Fruit fly (Drosophila melanogaster): ENCODE results near the gene CG31715.

The CG31715 gene

dm6 chr2L:10386208-10386805, 44.9 kb downstream of the CG31715 start, which contains the start of the genes Cdk1 and mRpS7 (continued):
- TF ChIP-seq CG17612 (GFP tag; IDR thresholded peaks at IDR 0.05) = no peak
- TF ChIP-seq bsh (GFP tag; optimal IDR thresholded peaks at IDR 0.05) = peak in 1 of 2 experiments; percentile 75
- TF ChIP-seq ro (GFP tag; IDR thresholded peaks at IDR 0.05) = no peak
- peak; percentile 74 for TF ChIP-seq CG14441 (GFP tag; IDR thresholded peaks at IDR 0.05)
- TF ChIP-seq Hsf (GFP tag; optimal IDR thresholded peaks at IDR 0.05) = peak; percentile 79
- TF ChIP-seq TFAM (GFP tag; optimal IDR thresholded peaks at IDR 0.05) = no peak
- TF ChIP-seq CG10366 (GFP tag; IDR thresholded peaks at IDR 0.05) = peak; percentile 69; the same call in 1 of the 2 replicates
- no peak for TF ChIP-seq bbx (GFP tag; IDR thresholded peaks at IDR 0.05; ENCODE audit: partially characterized antibody)
- TF ChIP-seq tin (GFP tag; optimal IDR thresholded peaks at IDR 0.05) = peak; percentile 66
- TF ChIP-seq wor (GFP tag; IDR thresholded peaks at IDR 0.05) = peak; percentile 56; the same call in 1 of the 2 replicates
- TF ChIP-seq fd102C (GFP tag; optimal IDR thresholded peaks at IDR 0.05) = no peak
- peak; percentile 71 for TF ChIP-seq CG7556 (GFP tag; optimal IDR thresholded peaks at IDR 0.05)
- TF ChIP-seq CG6854 (GFP tag; optimal IDR thresholded peaks at IDR 0.05) = peak; percentile 3
- no peak for TF ChIP-seq CG6813 (GFP tag; optimal IDR thresholded peaks at IDR 0.05)
- TF ChIP-seq CG1529 (GFP tag; optimal IDR thresholded peaks at IDR 0.05) = peak; percentile 45
- no peak for TF ChIP-seq CG11560 (tag; IDR thresholded peaks at IDR 0.05)
- peak; percentile 66 for TF ChIP-seq gcm (GFP tag; optimal IDR thresholded peaks at IDR 0.05)
- TF ChIP-seq Awh (GFP tag; IDR thresholded peaks at IDR 0.05) = peak; percentile 54; the same call in 1 of the 2 replicates

- TF ChIP-seq MESR4 (GFP tag; optimal IDR thresholded peaks at IDR 0.05) (peak; percentile 49), Pdp1 (GFP tag; optimal IDR thresholded peaks at IDR 0.05) (peak in 1 of 2 experiments; percentile 93), CG8290 (GFP tag; optimal IDR thresholded peaks at IDR 0.05) (no peak), CG8290 (tag; optimal IDR thresholded peaks at IDR 0.05) (no peak)
Measured at dm6 chr2L:10386824-10387223, 45.4 kb downstream of the CG31715 start.

- no peak for TF ChIP-seq Sin3A (optimal IDR thresholded peaks at IDR 0.05)
- peak; percentile 61; the same call in 2 of the 3 replicates for TF ChIP-seq HLH4C (GFP tag; IDR thresholded peaks at IDR 0.05; ENCODE audit: partially characterized antibody)
- TF ChIP-seq CG12071 (GFP tag; optimal IDR thresholded peaks at IDR 0.05) = no peak
- TF ChIP-seq CG8359 (GFP tag; optimal IDR thresholded peaks at IDR 0.05; ENCODE audit: borderline replicate concordance) = no peak
- peak; percentile 49 for TF ChIP-seq CG4617 (GFP tag; optimal IDR thresholded peaks at IDR 0.05; ENCODE audit: borderline replicate concordance)
- no peak for TF ChIP-seq corto (GFP tag; optimal IDR thresholded peaks at IDR 0.05)
- TF ChIP-seq CG12236 (GFP tag; optimal IDR thresholded peaks at IDR 0.05) = peak; percentile 48
- no peak for TF ChIP-seq usp (GFP tag; optimal IDR thresholded peaks at IDR 0.05)
- no peak for TF ChIP-seq Lpt (GFP tag; optimal IDR thresholded peaks at IDR 0.05)
- no peak for TF ChIP-seq CG14965 (GFP tag; optimal IDR thresholded peaks at IDR 0.05; ENCODE audit: borderline replicate concordance)
- no peak for TF ChIP-seq CG14667 (GFP tag; IDR thresholded peaks at IDR 0.05)
- peak; percentile 25 for TF ChIP-seq CG2875 (GFP tag; optimal IDR thresholded peaks at IDR 0.05)
- TF ChIP-seq Kr (GFP tag; optimal IDR thresholded peaks at IDR 0.05) = no peak
- no peak for TF ChIP-seq CG31365 (tag; optimal IDR thresholded peaks at IDR 0.05)
- TF ChIP-seq ham (GFP tag; IDR thresholded peaks at IDR 0.05) = no peak
- no peak for TF ChIP-seq CG17612 (GFP tag; IDR thresholded peaks at IDR 0.05)
- peak; percentile 70 for TF ChIP-seq stc (GFP tag; IDR thresholded peaks at IDR 0.05)
- TF ChIP-seq fu2 (GFP tag; optimal IDR thresholded peaks at IDR 0.05) = peak; percentile 32
- no peak; the same call in 1 of the 2 replicates for TF ChIP-seq CG32772 (GFP tag; IDR thresholded peaks at IDR 0.05)
- TF ChIP-seq Xbp1 (GFP tag; optimal IDR thresholded peaks at IDR 0.05) = peak; percentile 73
- TF ChIP-seq Hr51 (GFP tag; optimal IDR thresholded peaks at IDR 0.05) = peak; percentile 39 to 46
- TF ChIP-seq CG16863 (GFP tag; optimal IDR thresholded peaks at IDR 0.05) = peak; percentile 57
- peak; percentile 73 for TF ChIP-seq Hsf (GFP tag; optimal IDR thresholded peaks at IDR 0.05)
- peak; percentile 68 for TF ChIP-seq PHDP (tag; optimal IDR thresholded peaks at IDR 0.05)
- peak; percentile 52 for TF ChIP-seq unpg (GFP tag; optimal IDR thresholded peaks at IDR 0.05)
Measured at dm6 chr2L:10387869-10388726, 46.7 kb downstream of the CG31715 start, which contains the start of gene da. Gene da (plus strand): TSS chr2L:10388105.
